Fruit fly (Drosophila melanogaster) S2 (cell line): ENCODE measurements around the gene CG17154.

Experiments used
- CG8478 ChIP-seq: fragments of >200 bp; optimal IDR thresholded peaks from 2 replicates; lab custom pipeline; 2018
- CTCF ChIP-seq, 2 experiments: fragments of >200 bp; optimal IDR thresholded peaks; 2 replicates each; lab custom pipeline; 2018

DNA sequence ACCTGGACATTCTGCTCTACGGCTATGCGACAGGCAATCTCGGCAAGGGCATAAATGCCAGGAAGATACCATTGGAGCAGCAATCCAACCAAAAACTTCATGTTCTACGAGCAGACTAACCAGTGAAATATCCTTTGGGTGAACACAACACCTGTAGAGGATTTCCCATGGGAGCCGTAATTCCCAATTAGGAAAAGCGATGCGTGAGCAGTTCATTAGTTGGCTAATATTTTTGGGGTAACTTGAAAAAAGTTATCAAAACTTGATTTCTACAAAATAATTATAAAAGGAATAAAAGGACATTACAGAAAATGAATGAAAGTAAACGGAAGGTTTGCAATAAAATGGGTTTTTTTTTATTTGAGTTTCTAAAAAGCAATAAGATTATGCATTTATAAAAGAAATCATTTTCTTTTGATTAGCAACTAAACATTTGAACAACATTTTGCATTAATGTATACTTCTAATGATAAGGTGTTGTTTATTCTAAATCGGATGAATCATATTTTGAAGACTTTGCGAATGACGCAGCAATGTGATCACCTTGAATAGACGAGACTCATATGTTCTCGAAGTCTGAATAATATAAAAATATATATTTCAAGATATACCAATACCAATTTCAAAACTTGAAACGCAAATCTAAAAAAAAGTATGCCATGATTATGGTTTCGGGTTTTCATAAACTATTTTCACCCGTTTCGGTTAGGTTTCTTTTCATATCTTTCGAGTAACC, 39.0 kb downstream of the CG17154 start, which contains the start of the genes Ir68b and CG34241:
- TF ChIP-seq CTCF (optimal IDR thresholded peaks at IDR 0.05; lab: Kevin White, UChicago) (no peak), CG8478 (lab: Kevin White, UChicago) (no peak)
